Worm (Caenorhabditis elegans) whole organism, L4 larva: ENCODE measurements around the gene clec-60.

Experiments
- D1046.2 ChIP-seq: fragments of 200-800 bp; sonication (Bioruptor generic); IDR thresholded peaks from 2 replicates; pipeline ENCODE4 v1.3.6; 2022; ENCODE audit warnings: missing genetic modification characterization, missing compliant biosample characterization
- F26F4.8 ChIP-seq: fragments of 200-800 bp; sonication (Bioruptor generic); conservative IDR thresholded peaks from 2 replicates; pipeline ENCODE4 v1.3.6; 2022; ENCODE audit warnings: missing genetic modification characterization, missing compliant biosample characterization
- F44E2.7 ChIP-seq: fragments of 200-800 bp; sonication (Bioruptor generic); IDR thresholded peaks from 2 replicates; pipeline ENCODE4 v2.1.2; 2022; ENCODE audit warnings: missing genetic modification characterization, missing compliant biosample characterization
- R02D3.7 ChIP-seq: fragments of 150-350 bp; sonication (generic microtip); optimal IDR thresholded peaks from 3 replicates; lab custom pipeline; 2014; ENCODE audit warnings: missing biosample characterization, missing genetic modification characterization
- T20F7.1 ChIP-seq: fragments of 200-800 bp; sonication (Bioruptor generic); optimal IDR thresholded peaks from 2 replicates; lab custom pipeline; 2018; ENCODE audit warnings: mild to moderate bottlenecking, missing genetic modification characterization, missing compliant biosample characterization
- T26A8.4 ChIP-seq: fragments of 200-800 bp; sonication (Bioruptor generic); IDR thresholded peaks from 2 replicates; pipeline ENCODE4 v1.3.6; 2022; ENCODE audit warnings: missing genetic modification characterization, missing compliant biosample characterization
- Y105C5A.15 ChIP-seq: fragments of 200-800 bp; sonication (Bioruptor generic); IDR thresholded peaks from 2 replicates; pipeline ENCODE4 v1.3.6; 2022; ENCODE audit warnings: missing genetic modification characterization, missing compliant biosample characterization
- Y48G9A.11 ChIP-seq: fragments of 200-800 bp; sonication (Bioruptor generic); IDR thresholded peaks from 2 replicates; pipeline ENCODE4 v1.3.6; 2022; ENCODE audit warnings: missing genetic modification reagents, missing genetic modification characterization, missing compliant biosample characterization
- Y75B8A.6 ChIP-seq: fragments of 200-800 bp; sonication (Bioruptor generic); IDR thresholded peaks from 2 replicates; pipeline ENCODE4 v1.3.6; 2022; ENCODE audit warnings: missing genetic modification reagents, missing genetic modification characterization, missing compliant biosample characterization
- ZK546.5 ChIP-seq, 2 experiments: sonication (generic microtip); optimal IDR thresholded peaks; 2 replicates each; lab custom pipeline; 2017; ENCODE audit warnings: missing biosample characterization in 2 of 2, missing genetic modification characterization in 2 of 2
- ama-1 ChIP-seq: fragments of 150-350 bp; optimal IDR thresholded peaks from 2 replicates; lab custom pipeline; 2014; ENCODE audit warnings: inconsistent platforms, mixed read lengths
- arid-1 ChIP-seq: fragments of 200-800 bp; sonication (Bioruptor generic); conservative IDR thresholded peaks from 2 replicates; pipeline ENCODE4 v1.3.6; 2022; ENCODE audit warnings: missing genetic modification reagents, missing genetic modification characterization, missing compliant biosample characterization
- ceh-28 ChIP-seq: fragments of 150-350 bp; optimal IDR thresholded peaks from 2 replicates; lab custom pipeline; 2014; ENCODE audit warnings: missing biosample characterization, missing genetic modification reagents, missing genetic modification characterization
- ceh-44 ChIP-seq: fragments of 200-800 bp; sonication (Bioruptor generic); IDR thresholded peaks from 2 replicates; pipeline ENCODE4 v1.3.6; 2022; ENCODE audit warnings: missing genetic modification reagents, missing genetic modification characterization, missing compliant biosample characterization
- ceh-82 ChIP-seq: sonication (generic microtip); optimal IDR thresholded peaks from 2 replicates; lab custom pipeline; 2017; ENCODE audit warnings: missing biosample characterization, missing genetic modification characterization
- ctbp-1 ChIP-seq: fragments of 200-800 bp; sonication (Bioruptor generic); IDR thresholded peaks from 2 replicates; pipeline ENCODE4 v1.3.6; 2022; ENCODE audit warnings: missing genetic modification reagents, missing genetic modification characterization, missing compliant biosample characterization
- daf-12 ChIP-seq: fragments of 150-350 bp; optimal IDR thresholded peaks from 2 replicates; lab custom pipeline; 2014; ENCODE audit warnings: missing biosample characterization, missing genetic modification reagents, missing genetic modification characterization
- dmd-6 ChIP-seq: fragments of 200-800 bp; sonication (Bioruptor generic); IDR thresholded peaks from 2 replicates; pipeline ENCODE4 v1.3.6; 2022; ENCODE audit warnings: missing genetic modification reagents, missing genetic modification characterization, missing compliant biosample characterization
- dve-1 ChIP-seq: sonication (generic microtip); optimal IDR thresholded peaks from 2 replicates; lab custom pipeline; 2017; ENCODE audit warnings: antibody characterized with exemption, mild to moderate bottlenecking, missing genetic modification characterization, missing compliant biosample characterization; ENCODE audit not compliant: insufficient read depth
- egl-27 ChIP-seq: sonication (generic microtip); optimal IDR thresholded peaks from 3 replicates; lab custom pipeline; 2017; ENCODE audit warnings: missing biosample characterization, missing genetic modification reagents, missing genetic modification characterization
- fkh-10 ChIP-seq: fragments of 150-350 bp; optimal IDR thresholded peaks from 2 replicates; lab custom pipeline; 2014; ENCODE audit warnings: missing biosample characterization, missing genetic modification reagents, missing genetic modification characterization
- fos-1 ChIP-seq: fragments of 150-350 bp; optimal IDR thresholded peaks from 2 replicates; lab custom pipeline; 2014; ENCODE audit warnings: missing biosample characterization, missing genetic modification characterization
- gei-8 ChIP-seq: fragments of 200-800 bp; sonication (Bioruptor generic); optimal IDR thresholded peaks from 2 replicates; lab custom pipeline; 2018; ENCODE audit warnings: mild to moderate bottlenecking, missing genetic modification characterization, missing compliant biosample characterization
- hif-1 ChIP-seq, 2 experiments: sonication (generic microtip); optimal IDR thresholded peaks; 2 replicates each; lab custom pipeline; 2016 to 2017; ENCODE audit warnings: missing compliant biosample characterization in 2 of 2, missing genetic modification characterization in 2 of 2, missing genetic modification reagents in 2 of 2, missing genotype in 2 of 2, mild to moderate bottlenecking in 1 of 2
- hlh-11 ChIP-seq: fragments of 200-800 bp; sonication (Bioruptor generic); optimal IDR thresholded peaks from 2 replicates; lab custom pipeline; 2018; ENCODE audit warnings: mild to moderate bottlenecking, missing genetic modification characterization, missing compliant biosample characterization
- hlh-30 ChIP-seq: sonication (generic microtip); optimal IDR thresholded peaks from 2 replicates; lab custom pipeline; 2017; ENCODE audit warnings: antibody characterized with exemption, mild to moderate bottlenecking, missing genetic modification characterization, missing compliant biosample characterization; ENCODE audit not compliant: insufficient read depth
- lim-7 ChIP-seq: fragments of 200-800 bp; sonication (Bioruptor generic); IDR thresholded peaks from 2 replicates; pipeline ENCODE4 v1.3.6; 2022; ENCODE audit warnings: missing genetic modification characterization, missing compliant biosample characterization
- lin-1 ChIP-seq: fragments of 200-800 bp; sonication (Bioruptor generic); IDR thresholded peaks from 2 replicates; pipeline ENCODE4 v1.3.6; 2022; ENCODE audit warnings: missing genetic modification reagents, missing genetic modification characterization, missing compliant biosample characterization
- lin-13 ChIP-seq: fragments of 150-350 bp; optimal IDR thresholded peaks from 2 replicates; lab custom pipeline; 2014; ENCODE audit warnings: missing biosample characterization, missing genetic modification reagents, missing genetic modification characterization
- lin-38 ChIP-seq: fragments of 200-800 bp; sonication (Bioruptor generic); IDR thresholded peaks from 2 replicates; pipeline ENCODE4 v1.3.6; 2022; ENCODE audit warnings: missing genetic modification reagents, missing genetic modification characterization, missing compliant biosample characterization
- lsy-2 ChIP-seq, 2 experiments: fragments of 150-350 bp in 1 of 2; sonication (generic microtip) in 1 of 2; optimal IDR thresholded peaks; 2 replicates each; lab custom pipeline; 2014 to 2017; ENCODE audit warnings: missing biosample characterization in 2 of 2, missing genetic modification characterization in 2 of 2
- mdl-1 ChIP-seq, 2 experiments: fragments of 150-350 bp in 1 of 2; sonication (generic microtip) in 1 of 2; optimal IDR thresholded peaks; 2 replicates each; lab custom pipeline; 2014 to 2017; ENCODE audit warnings: missing biosample characterization in 2 of 2, missing genetic modification characterization in 2 of 2
- mep-1 ChIP-seq: fragments of 150-350 bp; sonication (generic microtip); optimal IDR thresholded peaks from 3 replicates; lab custom pipeline; 2014; ENCODE audit warnings: missing biosample characterization, missing genetic modification characterization
- mes-2 ChIP-seq: sonication (generic microtip); optimal IDR thresholded peaks from 2 replicates; lab custom pipeline; 2016; ENCODE audit warnings: missing genotype, mild to moderate bottlenecking, missing genetic modification characterization, missing compliant biosample characterization; ENCODE audit not compliant: poor library complexity, severe bottlenecking
- mxl-3 ChIP-seq: fragments of 200-800 bp; sonication (Bioruptor generic); optimal IDR thresholded peaks from 2 replicates; lab custom pipeline; 2018; ENCODE audit warnings: mild to moderate bottlenecking, missing genetic modification characterization, missing compliant biosample characterization
- nhr-11 ChIP-seq: fragments of 150-350 bp; optimal IDR thresholded peaks from 2 replicates; lab custom pipeline; 2014; ENCODE audit warnings: missing biosample characterization, missing genetic modification characterization
- nhr-111 ChIP-seq: fragments of 200-800 bp; sonication (Bioruptor generic); optimal IDR thresholded peaks from 2 replicates; lab custom pipeline; 2018; ENCODE audit warnings: mild to moderate bottlenecking, missing genetic modification characterization, missing compliant biosample characterization
- nhr-28 ChIP-seq: fragments of 150-350 bp; optimal IDR thresholded peaks from 2 replicates; lab custom pipeline; 2014; ENCODE audit warnings: missing biosample characterization, missing genetic modification characterization
- nhr-41 ChIP-seq: fragments of 200-800 bp; sonication (Bioruptor generic); IDR thresholded peaks from 2 replicates; pipeline ENCODE4 v1.3.6; 2022; ENCODE audit warnings: missing genetic modification reagents, missing genetic modification characterization, missing compliant biosample characterization
- nhr-42 ChIP-seq: fragments of 200-800 bp; sonication (Bioruptor generic); IDR thresholded peaks from 2 replicates; pipeline ENCODE4 v1.3.6; 2022; ENCODE audit warnings: missing genetic modification characterization, missing compliant biosample characterization
- nhr-48 ChIP-seq: sonication (generic microtip); optimal IDR thresholded peaks from 2 replicates; lab custom pipeline; 2016; ENCODE audit warnings: mild to moderate bottlenecking, missing genetic modification characterization, missing compliant biosample characterization
- php-3 ChIP-seq: fragments of 200-800 bp; sonication (Bioruptor generic); IDR thresholded peaks from 2 replicates; pipeline ENCODE4 v1.3.6; 2022; ENCODE audit warnings: missing genetic modification reagents, missing genetic modification characterization, missing compliant biosample characterization
- pqm-1 ChIP-seq: sonication (generic microtip); optimal IDR thresholded peaks from 2 replicates; lab custom pipeline; 2017; ENCODE audit warnings: missing biosample characterization, missing genetic modification characterization
- snpc-1.2 ChIP-seq: fragments of 200-800 bp; sonication (Bioruptor generic); IDR thresholded peaks from 2 replicates; pipeline ENCODE4 v1.3.6; 2022; ENCODE audit warnings: missing genetic modification reagents, missing genetic modification characterization, missing compliant biosample characterization
- tag-97 ChIP-seq: fragments of 200-800 bp; sonication (Bioruptor generic); IDR thresholded peaks from 2 replicates; pipeline ENCODE4 v1.3.6; 2022; ENCODE audit warnings: missing genetic modification characterization, missing compliant biosample characterization
- tra-1 ChIP-seq: fragments of 200-800 bp; sonication (Bioruptor generic); IDR thresholded peaks from 2 replicates; pipeline ENCODE4 v1.3.6; 2022; ENCODE audit warnings: missing genetic modification reagents, missing genetic modification characterization, missing compliant biosample characterization
- unc-130 ChIP-seq: sonication (generic microtip); optimal IDR thresholded peaks from 2 replicates; lab custom pipeline; 2016; ENCODE audit warnings: missing genetic modification reagents, missing genetic modification characterization, missing compliant biosample characterization
- unc-39 ChIP-seq: sonication (generic microtip); optimal IDR thresholded peaks from 2 replicates; lab custom pipeline; 2017; ENCODE audit warnings: missing biosample characterization, missing genetic modification characterization
- vab-7 ChIP-seq: fragments of 200-800 bp; sonication (Bioruptor generic); IDR thresholded peaks from 2 replicates; pipeline ENCODE4 v1.3.6; 2022; ENCODE audit warnings: missing genetic modification reagents, missing genetic modification characterization, missing compliant biosample characterization
- zfp-2 ChIP-seq: sonication (generic microtip); optimal IDR thresholded peaks from 2 replicates; lab custom pipeline; 2016; ENCODE audit warnings: mild to moderate bottlenecking, missing genetic modification characterization, missing compliant biosample characterization
- zip-11 ChIP-seq: fragments of 200-800 bp; sonication (Bioruptor generic); IDR thresholded peaks from 2 replicates; pipeline ENCODE4 v1.3.6; 2022; ENCODE audit warnings: missing genetic modification characterization, missing compliant biosample characterization
- ztf-7 ChIP-seq: fragments of 150-350 bp; optimal IDR thresholded peaks from 2 replicates; lab custom pipeline; 2014; ENCODE audit warnings: missing biosample characterization, missing genetic modification characterization

Gene clec-60

ce11 chrII:10516375-10516774, 34.7 kb upstream of the clec-60 start:
- TF ChIP-seq ctbp-1 (GFP tag; lab: Robert Waterston, UW) (no peak), ceh-28 (no peak), tra-1 (GFP tag; lab: Robert Waterston, UW) (peak; percentile 38; the same call in 1 of the 2 replicates), nhr-42 (GFP tag; lab: Robert Waterston, UW) (no peak), egl-27 (tag; lab: Kevin White, UChicago) (no peak), lin-38 (GFP tag; lab: Robert Waterston, UW) (no peak), lim-7 (no peak), mxl-3 (GFP tag; lab: Kevin White, UChicago) (peak; percentile 27), ztf-7 (no peak), Y48G9A.11 (GFP tag; lab: Robert Waterston, UW) (no peak), zip-11 (GFP tag; lab: Robert Waterston, UW) (no peak), mdl-1 (tag; optimal IDR thresholded peaks at IDR 0.05; lab: Kevin White, UChicago) (peak in 1 of 2 experiments; percentile 28), nhr-48 (tag; lab: Kevin White, UChicago) (no peak), dve-1 (peak; percentile 6), unc-39 (tag; lab: Kevin White, UChicago) (no peak), arid-1 (GFP tag; lab: Robert Waterston, UW) (no peak), ZK546.5 (tag; optimal IDR thresholded peaks at IDR 0.05; lab: Kevin White, UChicago) (no peak), mep-1 (tag; lab: Kevin White, UChicago) (no peak), nhr-28 (tag; lab: Kevin White, UChicago) (peak; percentile 40), nhr-11 (tag; lab: Kevin White, UChicago) (peak; percentile 4), zfp-2 (no peak), mes-2 (tag; lab: Kevin White, UChicago) (no peak), hif-1 (tag; optimal IDR thresholded peaks at IDR 0.05; lab: Kevin White, UChicago) (no peak), daf-12 (tag; lab: Kevin White, UChicago) (no peak), ceh-44 (GFP tag; lab: Robert Waterston, UW) (no peak), Y75B8A.6 (GFP tag; lab: Robert Waterston, UW) (no peak), tag-97 (no peak), lin-1 (no peak), F26F4.8 (GFP tag; lab: Robert Waterston, UW) (no peak), snpc-1.2 (GFP tag; lab: Robert Waterston, UW) (no peak), vab-7 (no peak), D1046.2 (GFP tag; lab: Robert Waterston, UW) (no peak), ama-1 (lab: Kevin White, UChicago) (no peak), hlh-11 (tag; lab: Kevin White, UChicago) (peak; percentile 20), nhr-41 (no peak), T26A8.4 (GFP tag; lab: Robert Waterston, UW) (no peak), T20F7.1 (no peak), dmd-6 (no peak), F44E2.7 (GFP tag; lab: Robert Waterston, UW) (no peak), nhr-111 (no peak), ceh-82 (tag; lab: Kevin White, UChicago) (no peak), unc-130 (GFP tag; lab: Kevin White, UChicago) (no peak), php-3 (GFP tag; lab: Robert Waterston, UW) (no peak), pqm-1 (tag; lab: Kevin White, UChicago) (no peak), hlh-30 (peak; percentile 31), R02D3.7 (tag; lab: Kevin White, UChicago) (no peak), Y105C5A.15 (GFP tag; lab: Robert Waterston, UW) (no peak), fos-1 (tag; lab: Kevin White, UChicago) (no peak), fkh-10 (no peak), lin-13 (no peak), gei-8 (no peak), lsy-2 (tag; optimal IDR thresholded peaks at IDR 0.05; lab: Kevin White, UChicago) (no peak)
